Worm (Caenorhabditis elegans) whole organism, L4/young adult: Measurements from ENCODE around the gene hphd-1.

Source experiments
- W03F9.2 ChIP-seq: fragments of 150-350 bp; optimal IDR thresholded peaks from 2 replicates; lab custom pipeline; 2014; ENCODE audit warnings: missing biosample characterization, missing genetic modification characterization
- dao-5 ChIP-seq: sonication (generic microtip); optimal IDR thresholded peaks from 2 replicates; lab custom pipeline; 2016; ENCODE audit warnings: missing genotype, missing genetic modification characterization, moderate library complexity, missing compliant biosample characterization
- him-1 ChIP-seq: sonication (generic microtip); optimal IDR thresholded peaks from 2 replicates; lab custom pipeline; 2016; ENCODE audit warnings: missing genotype, missing genetic modification reagents, missing genetic modification characterization, missing compliant biosample characterization

The hphd-1 gene

ce11 chrII:12985813-12986212 lies 10.6 kb downstream of the hphd-1 start:
- TF ChIP-seq W03F9.2 (no peak), dao-5 (tag; lab: Kevin White, UChicago) (no peak), him-1 (tag; lab: Kevin White, UChicago) (no peak)

- TF ChIP-seq W03F9.2, result no peak
- TF ChIP-seq dao-5 (tag; lab: Kevin White, UChicago), result no peak
- no peak for TF ChIP-seq him-1 (tag; lab: Kevin White, UChicago)
Measured at ce11 chrII:12984709-12985108, 11.7 kb downstream of the hphd-1 start.

ce11 chrII:12982830-12983229 lies 13.5 kb downstream of the hphd-1 start:
- TF ChIP-seq him-1 (tag; lab: Kevin White, UChicago) (no peak), W03F9.2 (no peak), dao-5 (tag; lab: Kevin White, UChicago) (no peak)

- TF ChIP-seq him-1 (tag; lab: Kevin White, UChicago), result no peak
- no peak for TF ChIP-seq W03F9.2
- no peak for TF ChIP-seq dao-5 (tag; lab: Kevin White, UChicago)
Measured at ce11 chrII:12981980-12982575, 14.3 kb downstream of the hphd-1 start.

- no peak for TF ChIP-seq him-1 (tag; lab: Kevin White, UChicago)
- TF ChIP-seq W03F9.2, result no peak
- TF ChIP-seq dao-5 (tag; lab: Kevin White, UChicago), result no peak
Measured at ce11 chrII:12980212-12980611, 16.2 kb downstream of the hphd-1 start, which contains the start of gene cyd-1. Gene cyd-1, plus strand, starts transcription at chrII:12980591.

- TF ChIP-seq W03F9.2 (no peak), dao-5 (tag; lab: Kevin White, UChicago) (no peak), him-1 (tag; lab: Kevin White, UChicago) (no peak)
Measured at ce11 chrII:12978658-12979057, 17.7 kb downstream of the hphd-1 start.

- no peak for TF ChIP-seq him-1 (tag; lab: Kevin White, UChicago)
- TF ChIP-seq W03F9.2, result no peak
- TF ChIP-seq dao-5 (tag; lab: Kevin White, UChicago), result no peak
Measured at ce11 chrII:12969622-12970021, 26.7 kb downstream of the hphd-1 start, which contains the start of gene Y38F1A.4. Gene Y38F1A.4, minus strand, starts transcription at chrII:12969722.

ce11 chrII:12968448-12968969 lies 27.9 kb downstream of the hphd-1 start:
- no peak for TF ChIP-seq dao-5 (tag; lab: Kevin White, UChicago)
- TF ChIP-seq him-1 (tag; lab: Kevin White, UChicago), result no peak
- no peak for TF ChIP-seq W03F9.2

- TF ChIP-seq him-1 (tag; lab: Kevin White, UChicago), result no peak
Measured at ce11 chrII:12966274-12966673, 30.1 kb downstream of the hphd-1 start.

ce11 chrII:12965589-12965988 lies 30.8 kb downstream of the hphd-1 start:
- TF ChIP-seq him-1 (tag; lab: Kevin White, UChicago), result no peak

- TF ChIP-seq him-1 (tag; lab: Kevin White, UChicago), result no peak
- no peak for TF ChIP-seq dao-5 (tag; lab: Kevin White, UChicago)
- TF ChIP-seq W03F9.2, result no peak
Measured at ce11 chrII:12965538-12965588, 31.0 kb downstream of the hphd-1 start, which contains the start of gene ptr-18. Gene ptr-18, plus strand, starts transcription at chrII:12965546.

ce11 chrII:12965138-12965537 lies 31.2 kb downstream of the hphd-1 start:
- TF ChIP-seq him-1 (tag; lab: Kevin White, UChicago) (no peak), W03F9.2 (no peak), dao-5 (tag; lab: Kevin White, UChicago) (no peak)

ce11 chrII:12961743-12962142 lies 34.6 kb downstream of the hphd-1 start:
- no peak for TF ChIP-seq W03F9.2

ce11 chrII:12961293-12961692 lies 35.1 kb downstream of the hphd-1 start:
- no peak for TF ChIP-seq him-1 (tag; lab: Kevin White, UChicago)
- TF ChIP-seq W03F9.2, result no peak
- TF ChIP-seq dao-5 (tag; lab: Kevin White, UChicago), result no peak

ce11 chrII:12960206-12960605 lies 36.2 kb downstream of the hphd-1 start:
- TF ChIP-seq him-1 (tag; lab: Kevin White, UChicago) (no peak), W03F9.2 (no peak), dao-5 (tag; lab: Kevin White, UChicago) (no peak)

- TF ChIP-seq him-1 (tag; lab: Kevin White, UChicago) (no peak), dao-5 (tag; lab: Kevin White, UChicago) (no peak), W03F9.2 (no peak)
Measured at ce11 chrII:12954670-12955069, 41.7 kb downstream of the hphd-1 start, which contains the start of the genes Y38F1A.1 and Y38F1A.2. Gene Y38F1A.1, minus strand, starts transcription at chrII:12954770. Gene Y38F1A.2, plus strand, starts transcription at chrII:12954958.
